Worm (Caenorhabditis elegans): Measurements from ENCODE around the gene F14B8.4.

ce11 chrX:6905581-6905980 is 5.8 kb upstream of the F14B8.4 start:
- TF ChIP-seq fos-1 (tag; optimal IDR thresholded peaks at IDR 0.05) (no peak), unc-39 (tag; optimal IDR thresholded peaks at IDR 0.05) (no peak), elt-2 (tag; optimal IDR thresholded peaks at IDR 0.05) (peak; percentile 95), ztf-11 (tag; optimal IDR thresholded peaks at IDR 0.05) (no peak)
